Fruit fly (Drosophila melanogaster): ENCODE data around the gene Dpm1.

DNA sequence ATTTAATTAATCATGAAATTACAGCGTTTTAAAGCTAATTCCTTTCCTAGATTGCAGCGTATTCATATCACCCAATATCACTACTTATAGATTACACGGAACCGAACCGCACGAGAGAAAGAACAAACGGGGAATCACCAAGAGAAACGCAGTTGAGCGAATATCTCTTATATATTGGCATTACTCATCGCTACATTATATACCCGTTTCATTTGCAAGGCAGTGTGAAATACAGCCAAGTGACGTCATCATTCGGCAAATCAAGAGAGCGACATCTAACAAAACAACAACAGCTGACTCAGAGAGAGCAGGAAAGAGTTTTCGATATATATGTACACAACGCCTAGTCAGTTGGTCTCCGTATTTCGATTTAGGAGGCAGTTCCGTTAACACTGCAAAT is 22.0 kb upstream of the Dpm1 start, which contains the start of gene Tep4:
- TF ChIP-seq CG16779 (tag; optimal IDR thresholded peaks at IDR 0.05) (no peak), CG34406 (GFP tag; optimal IDR thresholded peaks at IDR 0.05) (no peak), CG31627 (GFP tag; optimal IDR thresholded peaks at IDR 0.05) (no peak), pdm3 (GFP tag; optimal IDR thresholded peaks at IDR 0.05) (no peak), svp (GFP tag) (no peak), fd85E (GFP tag; optimal IDR thresholded peaks at IDR 0.05) (no peak), CG3919 (GFP tag; optimal IDR thresholded peaks at IDR 0.05) (no peak), CG6854 (GFP tag; optimal IDR thresholded peaks at IDR 0.05) (no peak), Smox (GFP tag; optimal IDR thresholded peaks at IDR 0.05) (no peak), CG8119 (GFP tag; IDR thresholded peaks at IDR 0.05) (no peak), CG11294 (GFP tag; IDR thresholded peaks at IDR 0.05) (no peak), fkh (GFP tag; optimal IDR thresholded peaks at IDR 0.05) (peak; percentile 4)

All from whole organism, prepupa.